Fruit fly (Drosophila melanogaster): ENCODE results near the gene Tspo.

Tspo gene

dm6 chr2L:521940-522632 lies 37.3 kb upstream of the Tspo start (continued):
- TF ChIP-seq CG10431 (GFP tag; optimal IDR thresholded peaks at IDR 0.05) (no peak), CG9437 (GFP tag; optimal IDR thresholded peaks at IDR 0.05) (peak; percentile 48), Hmr (GFP tag; optimal IDR thresholded peaks at IDR 0.05) (peak; percentile 61), CG2199 (GFP tag; IDR thresholded peaks at IDR 0.05) (peak; percentile 91), dysf (GFP tag; IDR thresholded peaks at IDR 0.05) (peak; percentile 76), lov (optimal IDR thresholded peaks at IDR 0.05) (no peak), lov (GFP tag; IDR thresholded peaks at IDR 0.05) (peak; percentile 88), mirr (GFP tag; optimal IDR thresholded peaks at IDR 0.05) (peak; percentile 54), Six4 (GFP tag; optimal IDR thresholded peaks at IDR 0.05) (peak; percentile 79), CG9932 (GFP tag; IDR thresholded peaks at IDR 0.05) (0 out of 2 replicates have a peak, but pooled peaks have one; percentile 13), lilli (GFP tag; optimal IDR thresholded peaks at IDR 0.05) (peak; percentile 62), CG5953 (GFP tag; IDR thresholded peaks at IDR 0.05) (peak; percentile 77), HmgZ (tag; optimal IDR thresholded peaks at IDR 0.05) (no peak), salm (tag; optimal IDR thresholded peaks at IDR 0.05) (peak; percentile 59), Nf-YA (GFP tag; IDR thresholded peaks at IDR 0.05) (peak; percentile 44), CG8089 (GFP tag; optimal IDR thresholded peaks at IDR 0.05) (peak; percentile 34), tx (GFP tag; optimal IDR thresholded peaks at IDR 0.05) (peak; percentile 18), CG12744 (GFP tag; optimal IDR thresholded peaks at IDR 0.05) (peak; percentile 52), Oaz (GFP tag; IDR thresholded peaks at IDR 0.05) (peak; percentile 65), prd (optimal IDR thresholded peaks at IDR 0.05) (no peak), prd (GFP tag; IDR thresholded peaks at IDR 0.05) (peak; percentile 95), CrebB (tag; optimal IDR thresholded peaks at IDR 0.05) (peak; percentile 25), CG15479 (GFP tag; optimal IDR thresholded peaks at IDR 0.05) (peak; percentile 93), CG3407 (GFP tag; optimal IDR thresholded peaks at IDR 0.05) (peak; percentile 66), schlank (tag; optimal IDR thresholded peaks at IDR 0.05) (no peak), Elba2 (GFP tag; optimal IDR thresholded peaks at IDR 0.05) (peak; percentile 33), ap (GFP tag; IDR thresholded peaks at IDR 0.05) (peak; percentile 77), lab (GFP tag; optimal IDR thresholded peaks at IDR 0.05) (peak; percentile 87), Sox102F (GFP tag; optimal IDR thresholded peaks at IDR 0.05) (peak; percentile 89), gcm (GFP tag; optimal IDR thresholded peaks at IDR 0.05) (peak; percentile 67), exex (tag; optimal IDR thresholded peaks at IDR 0.05) (peak; percentile 61), Dp (GFP tag; optimal IDR thresholded peaks at IDR 0.05) (no peak), vfl (GFP tag; optimal IDR thresholded peaks at IDR 0.05) (peak; percentile 20), Pdp1 (GFP tag; optimal IDR thresholded peaks at IDR 0.05) (peak; percentile 46 to 57), Hr51 (GFP tag; optimal IDR thresholded peaks at IDR 0.05) (peak; percentile 45 to 71), slp2 (GFP tag; optimal IDR thresholded peaks at IDR 0.05) (peak; percentile 61), az2 (GFP tag; optimal IDR thresholded peaks at IDR 0.05) (peak; percentile 77), chm (GFP tag; IDR thresholded peaks at IDR 0.05) (peak; percentile 82), CG14441 (GFP tag; IDR thresholded peaks at IDR 0.05) (peak; percentile 89), CG6813 (GFP tag; optimal IDR thresholded peaks at IDR 0.05) (peak; percentile 75), CG6175 (GFP tag; IDR thresholded peaks at IDR 0.05) (0 out of 3 replicates have a peak, but pooled peaks have one; percentile 27), br (optimal IDR thresholded peaks at IDR 0.05) (no peak), CG2202 (tag; optimal IDR thresholded peaks at IDR 0.05) (peak; percentile 63), sr (GFP tag; IDR thresholded peaks at IDR 0.05) (peak; percentile 71; the same call in 1 of the 3 replicates), unpg (GFP tag; optimal IDR thresholded peaks at IDR 0.05) (peak; percentile 78), fru (optimal IDR thresholded peaks at IDR 0.05) (no peak), CG8924 (tag; optimal IDR thresholded peaks at IDR 0.05) (peak; percentile 75), pan (optimal IDR thresholded peaks at IDR 0.05) (peak in 1 of 2 experiments; percentile 72), pan (GFP tag; optimal IDR thresholded peaks at IDR 0.05 in 1 of 2, IDR thresholded peaks at IDR 0.05 in 1 of 2) (peak; percentile 44 to 93), scrt (GFP tag; optimal IDR thresholded peaks at IDR 0.05) (peak; percentile 65), ssp (GFP tag; IDR thresholded peaks at IDR 0.05) (peak; percentile 72)
